Worm (Caenorhabditis elegans) whole organism, young adult: Measurements from ENCODE around the gene rab-39.
A peak's percentile ranks its signal among the peaks of the same experiment; 100 is the strongest.

Experiments
- ceh-91 ChIP-seq: fragments of 200-800 bp; sonication (Bioruptor generic); IDR thresholded peaks from 2 replicates; pipeline ENCODE4 v1.3.6; 2022; ENCODE audit warnings: missing genetic modification reagents, missing genetic modification characterization, missing compliant biosample characterization
- die-1 ChIP-seq: sonication (generic microtip); optimal IDR thresholded peaks from 2 replicates; lab custom pipeline; 2016; ENCODE audit warnings: missing genotype, mild to moderate bottlenecking, missing genetic modification characterization, missing compliant biosample characterization
- lag-1 ChIP-seq: fragments of 200-800 bp; sonication (Bioruptor generic); IDR thresholded peaks from 2 replicates; pipeline ENCODE4 v1.3.6; 2022; ENCODE audit warnings: missing genetic modification reagents, missing genetic modification characterization, missing compliant biosample characterization
- nhr-120 ChIP-seq: fragments of 200-800 bp; sonication (Bioruptor generic); IDR thresholded peaks from 2 replicates; pipeline ENCODE4 v1.3.6; 2022; ENCODE audit warnings: missing genetic modification characterization, missing compliant biosample characterization
- unc-62 ChIP-seq: fragments of 150-350 bp; optimal IDR thresholded peaks from 2 replicates; lab custom pipeline; 2014; ENCODE audit warnings: missing biosample characterization, missing genetic modification reagents, missing genetic modification characterization

DNA sequence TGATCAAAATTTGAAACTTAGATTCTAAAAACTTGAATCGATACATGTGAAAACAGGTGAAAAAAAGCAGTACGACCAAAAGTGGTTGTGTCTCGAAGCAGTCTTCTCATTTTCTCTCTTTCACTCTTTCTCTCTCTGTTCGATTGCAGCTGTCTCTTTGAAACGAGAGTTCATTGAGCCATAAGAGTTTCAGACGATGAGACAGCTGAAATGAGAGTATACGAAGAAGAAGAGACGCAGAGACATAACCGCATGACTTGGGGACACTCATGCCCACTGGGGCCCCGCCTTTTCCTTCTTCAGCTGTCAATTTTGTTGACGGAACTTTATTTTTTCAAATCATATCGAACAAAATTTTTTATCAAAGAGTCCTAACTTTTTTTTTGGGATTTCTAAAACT lies 48.7 kb downstream of the rab-39 start:
- TF ChIP-seq unc-62 (GFP tag; lab: Kevin White, UChicago) (peak; percentile 86), lag-1 (no peak), ceh-91 (no peak), die-1 (tag; lab: Kevin White, UChicago) (no peak), nhr-120 (GFP tag; lab: Robert Waterston, UW) (no peak)
